Worm (Caenorhabditis elegans): ENCODE results near the gene ceh-100.

DNA sequence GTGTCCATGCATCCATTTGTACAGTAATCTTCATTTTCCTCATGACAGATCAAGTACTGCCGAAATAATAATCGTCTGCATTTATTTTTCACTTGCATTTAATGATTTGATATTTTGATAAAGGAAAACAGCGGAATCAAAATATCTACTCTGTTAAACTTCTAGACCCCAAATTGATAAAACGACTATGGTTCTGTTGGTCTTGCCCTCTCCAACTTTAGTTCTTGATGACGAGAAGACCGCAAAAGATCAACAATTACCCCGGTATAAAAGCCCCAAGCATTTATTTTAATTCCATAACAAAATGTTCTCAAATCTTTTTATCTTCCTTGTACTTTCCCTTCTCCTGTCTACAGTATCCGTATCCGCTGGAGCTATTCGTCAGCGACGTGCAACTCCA lies 5.2 kb upstream of the ceh-100 start, which contains the start of gene Y38E10A.9:
- TF ChIP-seq nhr-11 (tag; optimal IDR thresholded peaks at IDR 0.05) (no peak), zag-1 (tag; optimal IDR thresholded peaks at IDR 0.05) (no peak), fkh-10 (GFP tag; optimal IDR thresholded peaks at IDR 0.05) (no peak), elt-2 (tag; optimal IDR thresholded peaks at IDR 0.05) (no peak), nhr-25 (tag; optimal IDR thresholded peaks at IDR 0.05) (no peak), egl-5 (tag; optimal IDR thresholded peaks at IDR 0.05) (no peak), unc-39 (tag; optimal IDR thresholded peaks at IDR 0.05) (no peak), ceh-82 (tag; optimal IDR thresholded peaks at IDR 0.05) (no peak), mdl-1 (tag; optimal IDR thresholded peaks at IDR 0.05) (no peak), lin-15B (tag; optimal IDR thresholded peaks at IDR 0.05) (no peak), mml-1 (tag; optimal IDR thresholded peaks at IDR 0.05) (no peak), jun-1 (tag; optimal IDR thresholded peaks at IDR 0.05) (no peak), ZK546.5 (tag; optimal IDR thresholded peaks at IDR 0.05) (no peak), ztf-4 (tag; optimal IDR thresholded peaks at IDR 0.05) (no peak)

Measured in whole organism, L3 larva.